Fruit fly (Drosophila melanogaster): ENCODE measurements around the gene CG34164.
A peak's percentile ranks its signal among the peaks of the same experiment; 100 is the strongest.

The CG34164 gene

dm6 chr2L:12011682-12012655 lies 44.2 kb upstream of the CG34164 start (continued):
- TF ChIP-seq Bgb (GFP tag; IDR thresholded peaks at IDR 0.05; ENCODE audit: partially characterized antibody): no peak
- TF ChIP-seq crp (GFP tag; optimal IDR thresholded peaks at IDR 0.05): peak in 1 of 2 experiments; percentile 52
- TF ChIP-seq Lim3 (GFP tag; IDR thresholded peaks at IDR 0.05): no peak
- peak; percentile 26 for TF ChIP-seq CG31388 (GFP tag; optimal IDR thresholded peaks at IDR 0.05)
- peak; percentile 48 for TF ChIP-seq gcm2 (GFP tag; optimal IDR thresholded peaks at IDR 0.05)
- peak; percentile 47 for TF ChIP-seq p53 (GFP tag; optimal IDR thresholded peaks at IDR 0.05)
- no peak for TF ChIP-seq CG6654 (GFP tag; optimal IDR thresholded peaks at IDR 0.05)
- no peak for TF ChIP-seq TFAM (GFP tag; optimal IDR thresholded peaks at IDR 0.05)
- TF ChIP-seq Hr39 (optimal IDR thresholded peaks at IDR 0.05): no peak
- peak; percentile 18 for TF ChIP-seq vfl (GFP tag; optimal IDR thresholded peaks at IDR 0.05)
- peak; percentile 36 for TF ChIP-seq CG18011 (GFP tag; optimal IDR thresholded peaks at IDR 0.05)
- no peak for TF ChIP-seq nau (GFP tag; optimal IDR thresholded peaks at IDR 0.05)
- TF ChIP-seq seq (GFP tag; IDR thresholded peaks at IDR 0.05): no peak
- no peak for TF ChIP-seq CG4707 (GFP tag; optimal IDR thresholded peaks at IDR 0.05)
- TF ChIP-seq al (GFP tag; IDR thresholded peaks at IDR 0.05): no peak
- TF ChIP-seq CG15696 (tag; optimal IDR thresholded peaks at IDR 0.05): peak; percentile 60
- TF ChIP-seq mld (GFP tag; IDR thresholded peaks at IDR 0.05; ENCODE audit: partially characterized antibody): no peak
- no peak for TF ChIP-seq nerfin-2 (GFP tag; IDR thresholded peaks at IDR 0.05; ENCODE audit: partially characterized antibody)
- no peak for TF ChIP-seq ssp (GFP tag; IDR thresholded peaks at IDR 0.05)
- peak; percentile 63 for TF ChIP-seq Bdp1 (GFP tag; optimal IDR thresholded peaks at IDR 0.05)
- TF ChIP-seq HLH54F (GFP tag; optimal IDR thresholded peaks at IDR 0.05): peak; percentile 81
- peak; percentile 2 for TF ChIP-seq Atf3 (GFP tag; optimal IDR thresholded peaks at IDR 0.05)
- TF ChIP-seq fd102C (GFP tag; optimal IDR thresholded peaks at IDR 0.05): peak; percentile 34
- TF ChIP-seq zen2 (GFP tag; IDR thresholded peaks at IDR 0.05; ENCODE audit: partially characterized antibody): no peak
- no peak for TF ChIP-seq CG32767 (GFP tag; IDR thresholded peaks at IDR 0.05)
- TF ChIP-seq CG12391 (tag; optimal IDR thresholded peaks at IDR 0.05): peak; percentile 67
- TF ChIP-seq CG4360 (GFP tag; IDR thresholded peaks at IDR 0.05): no peak
- peak; percentile 78 for TF ChIP-seq chn (GFP tag; optimal IDR thresholded peaks at IDR 0.05)
- TF ChIP-seq CG3726 (GFP tag; IDR thresholded peaks at IDR 0.05): no peak
- no peak for TF ChIP-seq CG11560 (tag; IDR thresholded peaks at IDR 0.05)
- peak; percentile 82 for TF ChIP-seq CG34376 (GFP tag; optimal IDR thresholded peaks at IDR 0.05)
- no peak for TF ChIP-seq sisA (GFP tag; IDR thresholded peaks at IDR 0.05)
- TF ChIP-seq CG9727 (GFP tag; optimal IDR thresholded peaks at IDR 0.05): peak; percentile 62
- no peak for TF ChIP-seq zf30C (GFP tag; optimal IDR thresholded peaks at IDR 0.05)
- TF ChIP-seq CG16815 (GFP tag; optimal IDR thresholded peaks at IDR 0.05): peak; percentile 12
- TF ChIP-seq exex (tag; optimal IDR thresholded peaks at IDR 0.05): peak; percentile 85
- TF ChIP-seq ash1 (GFP tag; optimal IDR thresholded peaks at IDR 0.05): peak; percentile 83
- TF ChIP-seq luna (GFP tag; optimal IDR thresholded peaks at IDR 0.05): no peak
- TF ChIP-seq dmrt99B (tag; optimal IDR thresholded peaks at IDR 0.05): peak; percentile 72
- TF ChIP-seq sd (tag; optimal IDR thresholded peaks at IDR 0.05): peak; percentile 100
- peak; percentile 78 for TF ChIP-seq pho (GFP tag; optimal IDR thresholded peaks at IDR 0.05)
- peak; percentile 45 for TF ChIP-seq CG17568 (GFP tag; optimal IDR thresholded peaks at IDR 0.05)
- TF ChIP-seq CG2875 (GFP tag; optimal IDR thresholded peaks at IDR 0.05): peak; percentile 28
- TF ChIP-seq NfI (GFP tag; optimal IDR thresholded peaks at IDR 0.05): peak; percentile 37
- no peak for TF ChIP-seq amos (GFP tag; IDR thresholded peaks at IDR 0.05; ENCODE audit: partially characterized antibody)
- TF ChIP-seq CG16813 (GFP tag; IDR thresholded peaks at IDR 0.05; ENCODE audit: partially characterized antibody): no peak
- TF ChIP-seq CG15011 (GFP tag; optimal IDR thresholded peaks at IDR 0.05): peak; percentile 5
- peak; percentile 48 for TF ChIP-seq CG10274 (GFP tag; optimal IDR thresholded peaks at IDR 0.05)
